Worm (Caenorhabditis elegans) whole organism, mixed stage, embryonic: Measurements from ENCODE around the gene H01G02.4.
"Not testable (repeated sequence)": the region's sequence is repeated elsewhere in the genome, so short reads cannot be mapped to it uniquely, and the experiment has no call there.

ENCODE experiments used
- ces-1 ChIP-seq: fragments of 150-350 bp; optimal IDR thresholded peaks from 2 replicates; lab custom pipeline; 2014; ENCODE audit warnings: missing biosample characterization, missing genetic modification reagents, missing genetic modification characterization
- elt-3 ChIP-seq: fragments of 150-350 bp; optimal IDR thresholded peaks from 2 replicates; lab custom pipeline; 2014; ENCODE audit warnings: missing biosample characterization, missing genetic modification characterization
- lin-13 ChIP-seq: fragments of 150-350 bp; optimal IDR thresholded peaks from 2 replicates; lab custom pipeline; 2014; ENCODE audit warnings: missing biosample characterization, missing genetic modification characterization
- mep-1 ChIP-seq: fragments of 150-350 bp; optimal IDR thresholded peaks from 2 replicates; lab custom pipeline; 2017; ENCODE audit warnings: missing biosample characterization, missing genetic modification reagents, missing genetic modification characterization, inconsistent platforms
- nhr-237 ChIP-seq: fragments of 150-350 bp; optimal IDR thresholded peaks from 2 replicates; lab custom pipeline; 2014; ENCODE audit warnings: missing biosample characterization, missing genetic modification characterization
- snpc-4 ChIP-seq: fragments of 150-350 bp; optimal IDR thresholded peaks from 2 replicates; lab custom pipeline; 2014; ENCODE audit warnings: missing biosample characterization, missing genetic modification characterization

- not testable (repeated sequence) for TF ChIP-seq nhr-237 (tag; lab: Kevin White, UChicago); elt-3 (tag; lab: Kevin White, UChicago); lin-13 (tag; lab: Kevin White, UChicago); snpc-4 (tag; lab: Kevin White, UChicago); ces-1 (GFP tag; lab: Kevin White, UChicago); mep-1
These were observed 25.1 kb upstream of the H01G02.4 start, which contains the start of gene M117.6 for ce11 chrIV:11828012-11828411.
